Fruit fly (Drosophila melanogaster) whole organism, embryonic: Measurements from ENCODE around the gene CG8281.

Source experiments
- Awh ChIP-seq: fragments of 200-800 bp; sonication (Bioruptor generic); IDR thresholded peaks from 2 replicates; pipeline ENCODE4, ENCODE4 v1.3.6; 2022; ENCODE audit warnings: missing biosample characterization, missing genetic modification characterization
- B-H1 ChIP-seq: fragments of 200-800 bp; sonication (Bioruptor generic); IDR thresholded peaks from 3 replicates; pipeline ENCODE4 v1.3.6; 2022; ENCODE audit warnings: missing biosample characterization, missing genetic modification characterization
- Blimp-1 ChIP-seq: fragments of 200-800 bp; sonication (Bioruptor generic); optimal IDR thresholded peaks from 3 replicates; lab custom pipeline; 2018; ENCODE audit warnings: missing biosample characterization, missing genetic modification characterization, mild to moderate bottlenecking, moderate library complexity, missing genetic modification reagents
- BtbVII ChIP-seq: fragments of 200-800 bp; sonication (Bioruptor generic); optimal IDR thresholded peaks from 3 replicates; lab custom pipeline; 2017; ENCODE audit warnings: missing biosample characterization, mild to moderate bottlenecking, missing genetic modification characterization
- CG10979 ChIP-seq: fragments of 200-800 bp; sonication (Bioruptor generic); optimal IDR thresholded peaks from 2 replicates; lab custom pipeline; 2018; ENCODE audit warnings: missing biosample characterization, mild to moderate bottlenecking, missing genetic modification characterization, moderate library complexity
- CG11723 ChIP-seq: fragments of 200-800 bp; sonication (Bioruptor generic); optimal IDR thresholded peaks from 2 replicates; lab custom pipeline; 2017; ENCODE audit warnings: missing biosample characterization, mild to moderate bottlenecking, missing genetic modification characterization
- CG12659 ChIP-seq: fragments of 200-800 bp; sonication (Bioruptor generic); optimal IDR thresholded peaks from 3 replicates; lab custom pipeline; 2017; ENCODE audit warnings: mild to moderate bottlenecking, missing biosample characterization, missing genetic modification reagents, missing genetic modification characterization
- CG14965 ChIP-seq: fragments of 200-800 bp; sonication (Bioruptor generic); optimal IDR thresholded peaks from 2 replicates; lab custom pipeline; 2016; ENCODE audit warnings: missing biosample characterization, missing genetic modification characterization, borderline replicate concordance
- CG1647 ChIP-seq: fragments of 200-800 bp; sonication (Bioruptor generic); optimal IDR thresholded peaks from 3 replicates; lab custom pipeline; 2016; ENCODE audit warnings: missing biosample characterization, missing genetic modification characterization
- CG2120 ChIP-seq: fragments of 200-800 bp; sonication (Bioruptor generic); optimal IDR thresholded peaks from 3 replicates; lab custom pipeline; 2016; ENCODE audit warnings: missing biosample characterization, missing genetic modification characterization
- CG2712 ChIP-seq: fragments of 200-800 bp; optimal IDR thresholded peaks from 3 replicates; lab custom pipeline; 2019; ENCODE audit warnings: missing biosample characterization, mild to moderate bottlenecking, missing genetic modification characterization, moderate library complexity
- CG4328 ChIP-seq: fragments of 200-800 bp; sonication (Bioruptor generic); optimal IDR thresholded peaks from 3 replicates; lab custom pipeline; 2017; ENCODE audit warnings: missing biosample characterization, missing genetic modification reagents, missing genetic modification characterization
- CG7271 ChIP-seq: fragments of 200-800 bp; sonication (Bioruptor generic); optimal IDR thresholded peaks from 2 replicates; lab custom pipeline; 2018; ENCODE audit warnings: missing biosample characterization, mild to moderate bottlenecking, missing genetic modification characterization, moderate library complexity
- CG8290 ChIP-seq, 3 experiments: fragments of 200-800 bp; sonication (Bioruptor generic); optimal IDR thresholded peaks; 2 replicates each; lab custom pipeline; 2016 to 2019; ENCODE audit warnings: missing biosample characterization in 3 of 3, missing genetic modification characterization in 3 of 3, mild to moderate bottlenecking in 2 of 3, moderate library complexity in 1 of 3
- CG8478 ChIP-seq: fragments of >200 bp; optimal IDR thresholded peaks from 2 replicates; lab custom pipeline; 2018
- CG8765 ChIP-seq: fragments of 200-800 bp; sonication (Bioruptor generic); IDR thresholded peaks from 2 replicates; pipeline ENCODE4 v1.3.6; 2022; ENCODE audit warnings: missing biosample characterization, missing genetic modification characterization
- CG9727 ChIP-seq: fragments of 200-800 bp; sonication (Bioruptor generic); optimal IDR thresholded peaks from 3 replicates; lab custom pipeline; 2017; ENCODE audit warnings: missing biosample characterization, mild to moderate bottlenecking, missing genetic modification characterization
- Camta ChIP-seq: fragments of 200-800 bp; sonication (Bioruptor generic); optimal IDR thresholded peaks from 2 replicates; lab custom pipeline; 2016; ENCODE audit warnings: missing biosample characterization, missing genetic modification characterization
- Drgx ChIP-seq: fragments of 200-800 bp; sonication (Bioruptor generic); IDR thresholded peaks from 2 replicates; pipeline ENCODE4 v1.3.6; 2022; ENCODE audit warnings: missing biosample characterization, missing genetic modification characterization
- Fer1 ChIP-seq: fragments of 200-800 bp; sonication (Bioruptor generic); optimal IDR thresholded peaks from 2 replicates; lab custom pipeline; 2017; ENCODE audit warnings: missing biosample characterization, mild to moderate bottlenecking, missing genetic modification characterization
- HHEX ChIP-seq: fragments of 200-800 bp; sonication (Bioruptor generic); optimal IDR thresholded peaks from 3 replicates; lab custom pipeline; 2017; ENCODE audit warnings: missing biosample characterization, mild to moderate bottlenecking, missing genetic modification characterization, missing genetic modification reagents
- Hand ChIP-seq: fragments of 200-800 bp; sonication (Bioruptor generic); optimal IDR thresholded peaks from 2 replicates; lab custom pipeline; 2017; ENCODE audit warnings: mild to moderate bottlenecking, missing biosample characterization, missing genetic modification reagents, missing genetic modification characterization
- Hey ChIP-seq: fragments of 200-800 bp; sonication (Bioruptor generic); optimal IDR thresholded peaks from 3 replicates; lab custom pipeline; 2018; ENCODE audit warnings: missing biosample characterization, mild to moderate bottlenecking, missing genetic modification characterization
- NK7.1 ChIP-seq: fragments of 200-800 bp; sonication (Bioruptor generic); optimal IDR thresholded peaks from 3 replicates; lab custom pipeline; 2016; ENCODE audit warnings: missing biosample characterization, missing genetic modification characterization
- Pdp1 ChIP-seq, 2 experiments: fragments of 200-800 bp; sonication (Bioruptor generic); optimal IDR thresholded peaks; 3 replicates each; lab custom pipeline; 2016; ENCODE audit warnings: missing biosample characterization in 2 of 2, missing genetic modification characterization in 2 of 2, mild to moderate bottlenecking in 1 of 2, moderate library complexity in 1 of 2
- Sox100B ChIP-seq: fragments of 200-800 bp; sonication (Bioruptor generic); optimal IDR thresholded peaks from 3 replicates; lab custom pipeline; 2018; ENCODE audit warnings: missing biosample characterization, mild to moderate bottlenecking, missing genetic modification characterization
- aop ChIP-seq: fragments of 200-800 bp; sonication (Bioruptor generic); IDR thresholded peaks from 2 replicates; pipeline ENCODE4 v1.3.6; 2022; ENCODE audit warnings: missing biosample characterization, missing genetic modification characterization
- ase ChIP-seq: fragments of 200-800 bp; sonication (Bioruptor generic); IDR thresholded peaks from 3 replicates; pipeline ENCODE4 v1.3.6; 2022; ENCODE audit warnings: missing biosample characterization, missing genetic modification characterization
- ato ChIP-seq: fragments of 200-800 bp; sonication (Bioruptor generic); IDR thresholded peaks from 2 replicates; pipeline ENCODE4 v1.3.6; 2022; ENCODE audit warnings: missing biosample characterization, missing genetic modification characterization; ENCODE audit not compliant: partially characterized antibody
- chinmo ChIP-seq: fragments of 200-800 bp; sonication (Bioruptor generic); IDR thresholded peaks from 4 replicates; pipeline ENCODE4 v1.3.6; 2022; ENCODE audit warnings: missing biosample characterization, missing genetic modification characterization; ENCODE audit not compliant: partially characterized antibody
- crc ChIP-seq: fragments of 200-800 bp; sonication (Bioruptor generic); optimal IDR thresholded peaks from 2 replicates; lab custom pipeline; 2016; ENCODE audit warnings: missing biosample characterization, missing genetic modification characterization
- cwo ChIP-seq: fragments of 200-800 bp; sonication (Bioruptor generic); optimal IDR thresholded peaks from 3 replicates; lab custom pipeline; 2017; ENCODE audit warnings: missing biosample characterization, missing genetic modification characterization, mild to moderate bottlenecking, moderate library complexity, missing genetic modification reagents
- da ChIP-seq: fragments of 200-800 bp; sonication (Bioruptor generic); optimal IDR thresholded peaks from 2 replicates; lab custom pipeline; 2016; ENCODE audit warnings: missing biosample characterization, missing genetic modification characterization
- danr ChIP-seq: fragments of 200-800 bp; sonication (Bioruptor generic); IDR thresholded peaks from 2 replicates; pipeline ENCODE4 v1.3.6; 2022; ENCODE audit warnings: missing biosample characterization, missing genetic modification characterization
- dmrt11E ChIP-seq: fragments of 200-800 bp; sonication (Bioruptor generic); optimal IDR thresholded peaks from 3 replicates; lab custom pipeline; 2018; ENCODE audit warnings: missing biosample characterization, mild to moderate bottlenecking, missing genetic modification characterization, moderate library complexity
- esg ChIP-seq: fragments of 200-800 bp; sonication (Bioruptor generic); conservative IDR thresholded peaks from 2 replicates; pipeline ENCODE4 v1.3.6; 2022; ENCODE audit warnings: missing biosample characterization, missing genetic modification characterization
- fu2 ChIP-seq: fragments of 200-800 bp; sonication (Bioruptor generic); optimal IDR thresholded peaks from 2 replicates; lab custom pipeline; 2016; ENCODE audit warnings: missing biosample characterization, missing genetic modification characterization
- inv ChIP-seq: fragments of 200-800 bp; sonication (Bioruptor generic); IDR thresholded peaks from 2 replicates; pipeline ENCODE4 v1.3.6; 2022; ENCODE audit warnings: missing biosample characterization, missing genetic modification characterization; ENCODE audit not compliant: partially characterized antibody
- lbe ChIP-seq: fragments of 200-800 bp; sonication (Bioruptor generic); optimal IDR thresholded peaks from 2 replicates; lab custom pipeline; 2016; ENCODE audit warnings: missing biosample characterization, mild to moderate bottlenecking, missing genetic modification characterization
- lmd ChIP-seq: fragments of 200-800 bp; sonication (Bioruptor generic); IDR thresholded peaks from 2 replicates; pipeline ENCODE4 v1.3.6; 2022; ENCODE audit warnings: missing biosample characterization, missing genetic modification characterization
- nom ChIP-seq: fragments of 200-800 bp; sonication (Bioruptor generic); optimal IDR thresholded peaks from 2 replicates; lab custom pipeline; 2017; ENCODE audit warnings: missing biosample characterization, missing genetic modification characterization, mild to moderate bottlenecking, moderate library complexity, missing genetic modification reagents
- org-1 ChIP-seq: fragments of 200-800 bp; sonication (Bioruptor generic); optimal IDR thresholded peaks from 2 replicates; lab custom pipeline; 2017; ENCODE audit warnings: missing biosample characterization, missing genetic modification characterization
- ranshi ChIP-seq: fragments of 200-800 bp; sonication (Bioruptor generic); IDR thresholded peaks from 2 replicates; pipeline ENCODE4 v1.3.6; 2022; ENCODE audit warnings: missing biosample characterization, missing genetic modification characterization
- sc ChIP-seq, 3 experiments: fragments of >200 bp in 2 of 3; fragments of 200-800 bp in 1 of 3; sonication (Bioruptor generic) in 1 of 3; optimal IDR thresholded peaks; 2 replicates in 2 of 3; 3 replicates in 1 of 3; lab custom pipeline; 2017; ENCODE audit warnings: mild to moderate bottlenecking in 1 of 3, missing biosample characterization in 1 of 3, missing genetic modification characterization in 1 of 3, missing genetic modification reagents in 1 of 3
- sqz ChIP-seq: fragments of 200-800 bp; sonication (Bioruptor generic); optimal IDR thresholded peaks from 3 replicates; lab custom pipeline; 2018; ENCODE audit warnings: missing biosample characterization, mild to moderate bottlenecking, missing genetic modification characterization
- toy ChIP-seq: fragments of 200-800 bp; sonication (Bioruptor generic); IDR thresholded peaks from 2 replicates; pipeline ENCODE4 v1.3.6; 2022; ENCODE audit warnings: missing biosample characterization, missing genetic modification characterization
- unpg ChIP-seq: fragments of 200-800 bp; sonication (Bioruptor generic); optimal IDR thresholded peaks from 3 replicates; lab custom pipeline; 2018; ENCODE audit warnings: missing biosample characterization, mild to moderate bottlenecking, missing genetic modification characterization, moderate library complexity
- zen ChIP-seq: fragments of 200-800 bp; sonication (Bioruptor generic); optimal IDR thresholded peaks from 3 replicates; lab custom pipeline; 2018; ENCODE audit warnings: missing biosample characterization, mild to moderate bottlenecking, missing genetic modification characterization, moderate library complexity
- zen2 ChIP-seq: fragments of 200-800 bp; sonication (Bioruptor generic); IDR thresholded peaks from 3 replicates; pipeline ENCODE4 v1.3.6; 2022; ENCODE audit warnings: missing biosample characterization, missing genetic modification characterization; ENCODE audit not compliant: partially characterized antibody

CG8281 gene

DNA sequence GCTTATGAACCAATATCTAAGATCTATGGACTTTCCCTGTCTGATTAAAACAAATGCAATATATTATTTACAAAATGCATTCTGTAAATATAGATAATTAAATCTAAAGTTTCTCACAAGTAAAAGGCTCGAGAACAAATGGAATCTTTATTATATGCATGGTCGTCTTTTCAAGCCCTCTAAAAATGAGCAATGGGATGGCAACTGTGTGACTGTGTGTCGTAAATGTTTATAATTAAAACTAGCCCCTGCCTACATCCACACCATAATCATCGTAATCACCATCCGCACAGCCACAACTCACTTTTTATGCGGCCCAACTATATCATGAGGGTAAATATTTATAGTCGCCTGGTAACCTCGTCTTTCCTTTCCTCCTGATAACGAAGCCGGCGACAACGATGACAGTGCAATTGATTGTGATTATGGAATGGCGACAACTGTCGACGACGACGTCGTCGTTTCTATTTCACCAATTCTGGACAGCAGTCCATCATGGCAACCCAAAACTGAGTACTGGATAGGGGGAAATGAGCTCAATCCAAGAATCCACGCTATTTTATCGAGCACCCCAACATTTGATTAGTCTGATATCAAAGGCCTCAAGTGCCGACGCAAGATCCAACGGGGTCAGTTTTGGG is 46.4 kb upstream of the CG8281 start (continued):
- TF ChIP-seq sc (optimal IDR thresholded peaks at IDR 0.05; lab: Kevin White, UChicago) (no peak), sc (GFP tag; optimal IDR thresholded peaks at IDR 0.05; lab: Kevin White, UChicago) (no peak), CG8478 (lab: Kevin White, UChicago) (no peak), CG2712 (tag; lab: Kevin White, UChicago) (no peak), Drgx (GFP tag; lab: Robert Waterston, UW) (no peak), CG7271 (no peak), Awh (GFP tag; lab: Robert Waterston, UW) (no peak), lmd (no peak), sqz (GFP tag; lab: Kevin White, UChicago) (peak; percentile 30), Fer1 (GFP tag; lab: Kevin White, UChicago) (peak; percentile 22), crc (GFP tag; lab: Kevin White, UChicago) (no peak), fu2 (no peak), CG9727 (peak; percentile 0), CG8765 (GFP tag; lab: Robert Waterston, UW) (no peak), CG10979 (tag; lab: Kevin White, UChicago) (no peak), NK7.1 (GFP tag; lab: Kevin White, UChicago) (no peak), Sox100B (GFP tag; lab: Kevin White, UChicago) (no peak), ato (GFP tag; lab: Robert Waterston, UW) (no peak), CG8290 (GFP tag; optimal IDR thresholded peaks at IDR 0.05; lab: Kevin White, UChicago) (no peak), CG8290 (tag; optimal IDR thresholded peaks at IDR 0.05; lab: Kevin White, UChicago) (peak in 1 of 2 experiments; percentile 50), CG12659 (GFP tag; lab: Kevin White, UChicago) (no peak), Camta (GFP tag; lab: Kevin White, UChicago) (no peak), lbe (GFP tag; lab: Kevin White, UChicago) (no peak), unpg (GFP tag; lab: Kevin White, UChicago) (peak; percentile 9), Pdp1 (GFP tag; optimal IDR thresholded peaks at IDR 0.05; lab: Kevin White, UChicago) (peak in 1 of 2 experiments; percentile 96), inv (GFP tag; lab: Robert Waterston, UW) (no peak), aop (GFP tag; lab: Robert Waterston, UW) (no peak), nom (no peak), CG14965 (no peak), danr (GFP tag; lab: Robert Waterston, UW) (no peak), chinmo (GFP tag; lab: Robert Waterston, UW) (no peak), zen (tag; lab: Kevin White, UChicago) (no peak), ranshi (GFP tag; lab: Robert Waterston, UW) (no peak), cwo (peak; percentile 40), CG2120 (GFP tag; lab: Kevin White, UChicago) (no peak), B-H1 (no peak), BtbVII (no peak), ase (no peak), HHEX (GFP tag; lab: Kevin White, UChicago) (no peak), CG4328 (GFP tag; lab: Kevin White, UChicago) (no peak), toy (no peak), org-1 (GFP tag; lab: Kevin White, UChicago) (no peak), zen2 (GFP tag; lab: Robert Waterston, UW) (no peak), Hey (tag; lab: Kevin White, UChicago) (peak; percentile 68), CG11723 (no peak), CG1647 (GFP tag; lab: Kevin White, UChicago) (no peak), esg (GFP tag; lab: Robert Waterston, UW) (no peak), dmrt11E (tag; lab: Kevin White, UChicago) (no peak), Blimp-1 (GFP tag; lab: Kevin White, UChicago) (no peak), da (GFP tag; lab: Kevin White, UChicago) (no peak), Hand (GFP tag; lab: Kevin White, UChicago) (peak; percentile 19)
